Worm (Caenorhabditis elegans) whole organism, young adult: ENCODE results near the gene srh-18.

Experiments
- B0261.1 ChIP-seq: sonication (generic microtip); optimal IDR thresholded peaks from 2 replicates; lab custom pipeline; 2016; ENCODE audit warnings: mild to moderate bottlenecking, missing genetic modification characterization, moderate library complexity, missing compliant biosample characterization
- C06A6.2 ChIP-seq: fragments of 200-800 bp; sonication (Bioruptor generic); conservative IDR thresholded peaks from 2 replicates; pipeline ENCODE4 v1.3.6; 2022; ENCODE audit warnings: missing genetic modification characterization, missing compliant biosample characterization
- F10E7.11 ChIP-seq: sonication (generic microtip); optimal IDR thresholded peaks from 2 replicates; lab custom pipeline; 2017; ENCODE audit warnings: mild to moderate bottlenecking, missing genetic modification characterization, moderate library complexity, missing compliant biosample characterization
- F22D6.2 ChIP-seq: sonication (generic microtip); optimal IDR thresholded peaks from 2 replicates; lab custom pipeline; 2016; ENCODE audit warnings: mild to moderate bottlenecking, missing genetic modification characterization, missing compliant biosample characterization
- F23B12.7 ChIP-seq: sonication (generic microtip); optimal IDR thresholded peaks from 2 replicates; lab custom pipeline; 2017; ENCODE audit warnings: missing genetic modification characterization, mild to moderate bottlenecking, missing compliant biosample characterization, antibody characterized with exemption, moderate library complexity; ENCODE audit not compliant: insufficient read depth
- F49E8.2 ChIP-seq: sonication (generic microtip); optimal IDR thresholded peaks from 3 replicates; lab custom pipeline; 2017; ENCODE audit warnings: missing genetic modification characterization, mild to moderate bottlenecking, missing compliant biosample characterization, antibody characterized with exemption, moderate library complexity; ENCODE audit not compliant: insufficient read depth
- F55B11.4 ChIP-seq: sonication (generic microtip); optimal IDR thresholded peaks from 2 replicates; lab custom pipeline; 2016; ENCODE audit warnings: missing compliant biosample characterization, missing genetic modification characterization, borderline replicate concordance; ENCODE audit not compliant: insufficient read depth
- F57A8.1 ChIP-seq: fragments of 200-800 bp; sonication (Bioruptor generic); optimal IDR thresholded peaks from 2 replicates; lab custom pipeline; 2018; ENCODE audit warnings: mild to moderate bottlenecking, missing genetic modification characterization, moderate library complexity, missing compliant biosample characterization
- F57C9.4 ChIP-seq: sonication (generic microtip); optimal IDR thresholded peaks from 2 replicates; lab custom pipeline; 2017; ENCODE audit warnings: mild to moderate bottlenecking, missing genetic modification characterization, missing compliant biosample characterization
- Y53G8AR.9 ChIP-seq: fragments of 200-800 bp; sonication (Bioruptor generic); conservative IDR thresholded peaks from 2 replicates; pipeline ENCODE4 v1.3.6; 2022; ENCODE audit warnings: missing genetic modification reagents, missing genetic modification characterization, missing compliant biosample characterization
- akir-1 ChIP-seq: fragments of 200-800 bp; sonication (Bioruptor generic); optimal IDR thresholded peaks from 2 replicates; lab custom pipeline; 2018; ENCODE audit warnings: mild to moderate bottlenecking, missing genetic modification characterization, moderate library complexity, missing compliant biosample characterization
- ama-1 ChIP-seq, 3 experiments: fragments of 150-350 bp in 1 of 3; sonication (generic microtip) in 2 of 3; optimal IDR thresholded peaks; 2 replicates each; lab custom pipeline; 2014 to 2018; ENCODE audit warnings: missing biosample characterization in 2 of 3, missing genetic modification characterization in 2 of 3, missing genetic modification reagents in 2 of 3
- aptf-2 ChIP-seq: fragments of 200-800 bp; sonication (Bioruptor generic); conservative IDR thresholded peaks from 2 replicates; pipeline ENCODE4 v1.3.6; 2022; ENCODE audit warnings: missing genetic modification reagents, missing genetic modification characterization, missing compliant biosample characterization
- atf-7 ChIP-seq: sonication (generic microtip); optimal IDR thresholded peaks from 2 replicates; lab custom pipeline; 2017; ENCODE audit warnings: mild to moderate bottlenecking, missing genetic modification characterization, missing compliant biosample characterization
- attf-5 ChIP-seq: fragments of 200-800 bp; sonication (Bioruptor generic); optimal IDR thresholded peaks from 2 replicates; lab custom pipeline; 2018; ENCODE audit warnings: mild to moderate bottlenecking, missing genetic modification characterization, missing compliant biosample characterization
- ceh-100 ChIP-seq: fragments of 200-800 bp; sonication (Bioruptor generic); IDR thresholded peaks from 2 replicates; pipeline ENCODE4 v1.3.6; 2022; ENCODE audit warnings: missing genetic modification reagents, missing genetic modification characterization, missing compliant biosample characterization
- ceh-27 ChIP-seq: fragments of 200-800 bp; sonication (Bioruptor generic); optimal IDR thresholded peaks from 2 replicates; lab custom pipeline; 2018; ENCODE audit warnings: mild to moderate bottlenecking, missing genetic modification characterization, moderate library complexity, missing compliant biosample characterization
- ceh-58 ChIP-seq: fragments of 200-800 bp; sonication (Bioruptor generic); IDR thresholded peaks from 2 replicates; pipeline ENCODE4 v1.3.6; 2022; ENCODE audit warnings: missing genetic modification characterization, missing compliant biosample characterization
- chd-7 ChIP-seq: sonication (generic microtip); optimal IDR thresholded peaks from 2 replicates; lab custom pipeline; 2016; ENCODE audit warnings: mild to moderate bottlenecking, missing genetic modification characterization, moderate library complexity, missing compliant biosample characterization
- dpff-1 ChIP-seq: sonication (generic microtip); optimal IDR thresholded peaks from 2 replicates; lab custom pipeline; 2017; ENCODE audit warnings: mild to moderate bottlenecking, missing genetic modification characterization, missing compliant biosample characterization
- egl-18 ChIP-seq: fragments of 200-800 bp; sonication (Bioruptor generic); IDR thresholded peaks from 2 replicates; pipeline ENCODE4 v1.3.6; 2022; ENCODE audit warnings: missing genetic modification reagents, missing genetic modification characterization, missing compliant biosample characterization
- egl-44 ChIP-seq: fragments of 200-800 bp; sonication (Bioruptor generic); IDR thresholded peaks from 2 replicates; pipeline ENCODE4 v1.3.6; 2022; ENCODE audit warnings: missing genetic modification reagents, missing genetic modification characterization, missing compliant biosample characterization
- ekl-4 ChIP-seq: fragments of 200-800 bp; sonication (Bioruptor generic); IDR thresholded peaks from 2 replicates; pipeline ENCODE4 v1.3.6; 2022; ENCODE audit warnings: missing genetic modification reagents, missing genetic modification characterization, missing compliant biosample characterization
- fkh-3 ChIP-seq: sonication (generic microtip); optimal IDR thresholded peaks from 2 replicates; lab custom pipeline; 2016; ENCODE audit warnings: mild to moderate bottlenecking, missing genetic modification characterization, missing compliant biosample characterization
- hlh-12 ChIP-seq: sonication (generic microtip); optimal IDR thresholded peaks from 2 replicates; lab custom pipeline; 2016; ENCODE audit warnings: missing genetic modification characterization, missing compliant biosample characterization
- hlh-26 ChIP-seq: fragments of 200-800 bp; sonication (Bioruptor generic); conservative IDR thresholded peaks from 2 replicates; pipeline ENCODE4 v1.3.6; 2022; ENCODE audit warnings: missing genetic modification reagents, missing genetic modification characterization, missing compliant biosample characterization
- hmg-1.2 ChIP-seq: fragments of 200-800 bp; sonication (Bioruptor generic); IDR thresholded peaks from 2 replicates; pipeline ENCODE4 v1.3.6; 2022; ENCODE audit warnings: missing genetic modification reagents, missing genetic modification characterization, missing compliant biosample characterization
- let-526 ChIP-seq: fragments of 200-800 bp; sonication (Bioruptor generic); IDR thresholded peaks from 2 replicates; pipeline ENCODE4 v1.3.6; 2022; ENCODE audit warnings: missing genetic modification reagents, missing genetic modification characterization, missing compliant biosample characterization
- let-607 ChIP-seq, 2 experiments: fragments of 200-800 bp in 1 of 2; sonication (Bioruptor generic) in 1 of 2; sonication (generic microtip) in 1 of 2; optimal IDR thresholded peaks; 2 replicates each; lab custom pipeline; 2016 to 2018; ENCODE audit warnings: mild to moderate bottlenecking in 2 of 2, missing compliant biosample characterization in 2 of 2, missing genetic modification characterization in 2 of 2, moderate library complexity in 2 of 2, missing genotype in 1 of 2
- lin-26 ChIP-seq: fragments of 200-800 bp; sonication (Bioruptor generic); IDR thresholded peaks from 2 replicates; pipeline ENCODE4 v1.3.6; 2022; ENCODE audit warnings: missing genetic modification reagents, missing genetic modification characterization, missing compliant biosample characterization
- lin-35 ChIP-seq, 3 experiments: fragments of 150-350 bp in 2 of 3; sonication (generic microtip) in 1 of 3; optimal IDR thresholded peaks; 2 replicates each; lab custom pipeline; 2014 to 2018; ENCODE audit warnings: missing biosample characterization in 3 of 3, missing genetic modification characterization in 3 of 3, missing genetic modification reagents in 3 of 3
- madf-6 ChIP-seq: fragments of 200-800 bp; sonication (Bioruptor generic); IDR thresholded peaks from 2 replicates; pipeline ENCODE4 v1.3.6; 2022; ENCODE audit warnings: missing genetic modification reagents, missing genetic modification characterization, missing compliant biosample characterization
- mcd-1 ChIP-seq: fragments of 200-800 bp; sonication (Bioruptor generic); IDR thresholded peaks from 2 replicates; pipeline ENCODE4 v1.3.6; 2022; ENCODE audit warnings: missing genetic modification reagents, missing genetic modification characterization, missing compliant biosample characterization
- mel-28 ChIP-seq: sonication (generic microtip); optimal IDR thresholded peaks from 2 replicates; lab custom pipeline; 2016; ENCODE audit warnings: borderline replicate concordance, mild to moderate bottlenecking, missing genetic modification characterization, missing compliant biosample characterization
- mes-4 ChIP-seq: sonication (generic microtip); optimal IDR thresholded peaks from 2 replicates; lab custom pipeline; 2016; ENCODE audit warnings: missing genotype, missing genetic modification characterization, missing compliant biosample characterization
- nfya-1 ChIP-seq: sonication (generic microtip); optimal IDR thresholded peaks from 2 replicates; lab custom pipeline; 2017; ENCODE audit warnings: antibody characterized with exemption, missing compliant biosample characterization, missing genetic modification characterization, borderline replicate concordance; ENCODE audit not compliant: insufficient read depth
- nfya-2 ChIP-seq: fragments of 200-800 bp; sonication (Bioruptor generic); IDR thresholded peaks from 2 replicates; pipeline ENCODE4 v1.3.6; 2022; ENCODE audit warnings: missing genetic modification reagents, missing genetic modification characterization, missing compliant biosample characterization
- nfyb-1 ChIP-seq: fragments of 200-800 bp; sonication (Bioruptor generic); IDR thresholded peaks from 2 replicates; pipeline ENCODE4 v1.3.6; 2022; ENCODE audit warnings: missing genetic modification reagents, missing genetic modification characterization, missing compliant biosample characterization
- nhr-120 ChIP-seq: fragments of 200-800 bp; sonication (Bioruptor generic); IDR thresholded peaks from 2 replicates; pipeline ENCODE4 v1.3.6; 2022; ENCODE audit warnings: missing genetic modification characterization, missing compliant biosample characterization
- nhr-90 ChIP-seq: sonication (generic microtip); optimal IDR thresholded peaks from 2 replicates; lab custom pipeline; 2016; ENCODE audit warnings: missing genotype, mild to moderate bottlenecking, missing genetic modification characterization, missing compliant biosample characterization
- sdz-38 ChIP-seq: sonication (generic microtip); optimal IDR thresholded peaks from 2 replicates; lab custom pipeline; 2016; ENCODE audit warnings: missing genotype, missing genetic modification characterization, missing compliant biosample characterization
- sea-2 ChIP-seq: fragments of 200-800 bp; sonication (Bioruptor generic); IDR thresholded peaks from 2 replicates; pipeline ENCODE4 v1.3.6; 2022; ENCODE audit warnings: missing genetic modification characterization, missing compliant biosample characterization
- snpc-1.3 ChIP-seq: sonication (generic microtip); optimal IDR thresholded peaks from 2 replicates; lab custom pipeline; 2017; ENCODE audit warnings: missing genetic modification characterization, mild to moderate bottlenecking, missing compliant biosample characterization, antibody characterized with exemption, moderate library complexity, missing genotype, missing genetic modification reagents; ENCODE audit not compliant: insufficient read depth
- tbp1 ChIP-seq: fragments of 200-800 bp; sonication (Bioruptor generic); optimal IDR thresholded peaks from 2 replicates; lab custom pipeline; 2018; ENCODE audit warnings: mild to moderate bottlenecking, missing genetic modification characterization, missing compliant biosample characterization
- xnd-1 ChIP-seq: sonication (generic microtip); optimal IDR thresholded peaks from 2 replicates; lab custom pipeline; 2016; ENCODE audit warnings: missing genotype, missing genetic modification reagents, missing genetic modification characterization, missing compliant biosample characterization
- zfh-2 ChIP-seq: fragments of 200-800 bp; sonication (Bioruptor generic); conservative IDR thresholded peaks from 2 replicates; pipeline ENCODE4 v1.3.6; 2022; ENCODE audit warnings: missing genetic modification reagents, missing genetic modification characterization, missing compliant biosample characterization
- ztf-26 ChIP-seq: sonication (generic microtip); optimal IDR thresholded peaks from 2 replicates; lab custom pipeline; 2017; ENCODE audit warnings: missing genetic modification characterization, missing compliant biosample characterization
- ztf-6 ChIP-seq: fragments of 200-800 bp; sonication (Bioruptor generic); IDR thresholded peaks from 2 replicates; pipeline ENCODE4 v1.3.6; 2022; ENCODE audit warnings: missing genetic modification reagents, missing genetic modification characterization, missing compliant biosample characterization

srh-18 gene

ce11 chrV:13269228-13269630 lies 49.0 kb upstream of the srh-18 start (continued):
- no peak for TF ChIP-seq snpc-1.3
- no peak for TF ChIP-seq ceh-58 (GFP tag; lab: Robert Waterston, UW)
- no peak for TF ChIP-seq mcd-1 (GFP tag; lab: Robert Waterston, UW)
- no peak for TF ChIP-seq F55B11.4 (tag; lab: Kevin White, UChicago)
- no peak for TF ChIP-seq mes-4
- no peak for TF ChIP-seq nhr-120
- TF ChIP-seq F22D6.2 (tag; lab: Kevin White, UChicago) = no peak
- TF ChIP-seq ceh-100 = no peak
- TF ChIP-seq chd-7 (tag; lab: Kevin White, UChicago) = no peak
- no peak for TF ChIP-seq Y53G8AR.9
- TF ChIP-seq egl-18 (GFP tag; lab: Robert Waterston, UW) = no peak
- TF ChIP-seq F57A8.1 (GFP tag; lab: Kevin White, UChicago) = no peak
- TF ChIP-seq sea-2 (GFP tag; lab: Robert Waterston, UW) = no peak
- no peak for TF ChIP-seq nfya-1 (tag; lab: Kevin White, UChicago)
- no peak for TF ChIP-seq madf-6 (GFP tag; lab: Robert Waterston, UW)
- TF ChIP-seq ztf-6 (GFP tag; lab: Robert Waterston, UW) = no peak
- TF ChIP-seq xnd-1 (tag; lab: Kevin White, UChicago) = no peak
- TF ChIP-seq tbp1 (GFP tag; lab: Kevin White, UChicago) = peak; percentile 20
- TF ChIP-seq hlh-26 (GFP tag; lab: Robert Waterston, UW) = no peak
- TF ChIP-seq F10E7.11 (tag; lab: Kevin White, UChicago) = no peak
- no peak for TF ChIP-seq ztf-26
- no peak for TF ChIP-seq zfh-2 (GFP tag; lab: Robert Waterston, UW)
- no peak for TF ChIP-seq ama-1 (optimal IDR thresholded peaks at IDR 0.05; lab: Kevin White, UChicago)
- TF ChIP-seq ama-1 (GFP tag; optimal IDR thresholded peaks at IDR 0.05; lab: Kevin White, UChicago) = no peak
- no peak for TF ChIP-seq mel-28 (tag; lab: Kevin White, UChicago)
- 0 out of 2 replicates have a peak, but pooled peaks have one; percentile 26 for TF ChIP-seq egl-44 (GFP tag; lab: Robert Waterston, UW)
- TF ChIP-seq atf-7 (tag; lab: Kevin White, UChicago) = peak; percentile 74
- TF ChIP-seq lin-26 (GFP tag; lab: Robert Waterston, UW) = no peak
- no peak for TF ChIP-seq let-526 (GFP tag; lab: Robert Waterston, UW)
- no peak for TF ChIP-seq attf-5
- TF ChIP-seq C06A6.2 (GFP tag; lab: Robert Waterston, UW) = no peak
- TF ChIP-seq dpff-1 = no peak
- TF ChIP-seq nfyb-1 (GFP tag; lab: Robert Waterston, UW) = peak; percentile 51; the same call in 1 of the 2 replicates
- no peak for TF ChIP-seq akir-1 (GFP tag; lab: Kevin White, UChicago)
- no peak for TF ChIP-seq F57C9.4 (tag; lab: Kevin White, UChicago)
- no peak for TF ChIP-seq aptf-2 (GFP tag; lab: Robert Waterston, UW)
- TF ChIP-seq hlh-12 (tag; lab: Kevin White, UChicago) = no peak
- TF ChIP-seq fkh-3 (tag; lab: Kevin White, UChicago) = no peak
- no peak for TF ChIP-seq hmg-1.2 (GFP tag; lab: Robert Waterston, UW)
- no peak for TF ChIP-seq ekl-4 (GFP tag; lab: Robert Waterston, UW)
- no peak for TF ChIP-seq nfya-2
- no peak for TF ChIP-seq sdz-38 (tag; lab: Kevin White, UChicago)
- TF ChIP-seq nhr-90 = peak; percentile 25
- peak in 1 of 2 experiments; percentile 41 for TF ChIP-seq let-607 (tag; optimal IDR thresholded peaks at IDR 0.05; lab: Kevin White, UChicago)
- no peak for TF ChIP-seq F49E8.2 (tag; lab: Kevin White, UChicago)
- TF ChIP-seq lin-35 (GFP tag; optimal IDR thresholded peaks at IDR 0.05; lab: Kevin White, UChicago) = no peak
- no peak for TF ChIP-seq F23B12.7 (tag; lab: Kevin White, UChicago)
- no peak for TF ChIP-seq ceh-27
- TF ChIP-seq B0261.1 (tag; lab: Kevin White, UChicago) = no peak
